Worm (Caenorhabditis elegans) whole organism, young adult: Measurements from ENCODE around the gene igcm-4.

Source experiments
- B0035.1 ChIP-seq: sonication (generic microtip); optimal IDR thresholded peaks from 2 replicates; lab custom pipeline; 2016; ENCODE audit warnings: missing genetic modification characterization, mild to moderate bottlenecking, missing compliant biosample characterization, missing genotype, missing genetic modification reagents
- F10E7.11 ChIP-seq: sonication (generic microtip); optimal IDR thresholded peaks from 2 replicates; lab custom pipeline; 2017; ENCODE audit warnings: mild to moderate bottlenecking, missing genetic modification characterization, moderate library complexity, missing compliant biosample characterization
- F57C9.4 ChIP-seq: sonication (generic microtip); optimal IDR thresholded peaks from 2 replicates; lab custom pipeline; 2017; ENCODE audit warnings: mild to moderate bottlenecking, missing genetic modification characterization, missing compliant biosample characterization
- K12H6.12 ChIP-seq: fragments of 200-800 bp; sonication (Bioruptor generic); optimal IDR thresholded peaks from 2 replicates; lab custom pipeline; 2018; ENCODE audit warnings: mild to moderate bottlenecking, missing genetic modification characterization, missing compliant biosample characterization
- Y53G8AR.9 ChIP-seq: fragments of 200-800 bp; sonication (Bioruptor generic); conservative IDR thresholded peaks from 2 replicates; pipeline ENCODE4 v1.3.6; 2022; ENCODE audit warnings: missing genetic modification reagents, missing genetic modification characterization, missing compliant biosample characterization
- Y67H2A.10 ChIP-seq: fragments of 200-800 bp; sonication (Bioruptor generic); conservative IDR thresholded peaks from 2 replicates; pipeline ENCODE4 v1.3.6; 2022; ENCODE audit warnings: missing genetic modification reagents, missing genetic modification characterization, missing compliant biosample characterization
- akir-1 ChIP-seq: fragments of 200-800 bp; sonication (Bioruptor generic); optimal IDR thresholded peaks from 2 replicates; lab custom pipeline; 2018; ENCODE audit warnings: mild to moderate bottlenecking, missing genetic modification characterization, moderate library complexity, missing compliant biosample characterization
- ama-1 ChIP-seq, 3 experiments: fragments of 150-350 bp in 1 of 3; sonication (generic microtip) in 2 of 3; optimal IDR thresholded peaks; 2 replicates each; lab custom pipeline; 2014 to 2018; ENCODE audit warnings: missing biosample characterization in 2 of 3, missing genetic modification characterization in 2 of 3, missing genetic modification reagents in 2 of 3
- aptf-2 ChIP-seq: fragments of 200-800 bp; sonication (Bioruptor generic); conservative IDR thresholded peaks from 2 replicates; pipeline ENCODE4 v1.3.6; 2022; ENCODE audit warnings: missing genetic modification reagents, missing genetic modification characterization, missing compliant biosample characterization
- athp-1 ChIP-seq: sonication (generic microtip); optimal IDR thresholded peaks from 2 replicates; lab custom pipeline; 2017; ENCODE audit warnings: mild to moderate bottlenecking, missing genetic modification characterization, missing compliant biosample characterization
- attf-6 ChIP-seq: fragments of 200-800 bp; sonication (Bioruptor generic); IDR thresholded peaks from 2 replicates; pipeline ENCODE4 v1.3.6; 2022; ENCODE audit warnings: missing genetic modification reagents, missing genetic modification characterization, missing compliant biosample characterization
- bed-1 ChIP-seq: fragments of 200-800 bp; sonication (Bioruptor generic); IDR thresholded peaks from 2 replicates; pipeline ENCODE4 v1.3.6; 2022; ENCODE audit warnings: missing genetic modification reagents, missing genetic modification characterization, missing compliant biosample characterization
- cebp-1 ChIP-seq, 2 experiments: fragments of 200-800 bp in 1 of 2; sonication (Bioruptor generic) in 1 of 2; sonication (generic microtip) in 1 of 2; IDR thresholded peaks in 1 of 2; optimal IDR thresholded peaks in 1 of 2; 2 replicates each; pipeline versions ENCODE4 v1.3.6 to Lab custom; 2017 to 2022; ENCODE audit warnings: missing compliant biosample characterization in 2 of 2, missing genetic modification characterization in 2 of 2, mild to moderate bottlenecking in 1 of 2, missing genetic modification reagents in 1 of 2, moderate library complexity in 1 of 2
- cebp-2 ChIP-seq: fragments of 200-800 bp; sonication (Bioruptor generic); IDR thresholded peaks from 2 replicates; pipeline ENCODE4 v1.3.6; 2022; ENCODE audit warnings: missing genetic modification characterization, missing compliant biosample characterization
- ceh-27 ChIP-seq: fragments of 200-800 bp; sonication (Bioruptor generic); optimal IDR thresholded peaks from 2 replicates; lab custom pipeline; 2018; ENCODE audit warnings: mild to moderate bottlenecking, missing genetic modification characterization, moderate library complexity, missing compliant biosample characterization
- ceh-91 ChIP-seq: fragments of 200-800 bp; sonication (Bioruptor generic); IDR thresholded peaks from 2 replicates; pipeline ENCODE4 v1.3.6; 2022; ENCODE audit warnings: missing genetic modification reagents, missing genetic modification characterization, missing compliant biosample characterization
- dox-1 ChIP-seq: fragments of 200-800 bp; sonication (Bioruptor generic); IDR thresholded peaks from 2 replicates; pipeline ENCODE4 v1.3.6; 2022; ENCODE audit warnings: missing genetic modification reagents, missing genetic modification characterization, missing compliant biosample characterization
- egrh-3 ChIP-seq: fragments of 200-800 bp; sonication (Bioruptor generic); IDR thresholded peaks from 2 replicates; pipeline ENCODE4 v1.3.6; 2022; ENCODE audit warnings: missing genetic modification reagents, missing genetic modification characterization, missing compliant biosample characterization
- hlh-12 ChIP-seq: sonication (generic microtip); optimal IDR thresholded peaks from 2 replicates; lab custom pipeline; 2016; ENCODE audit warnings: missing genetic modification characterization, missing compliant biosample characterization
- hlh-26 ChIP-seq: fragments of 200-800 bp; sonication (Bioruptor generic); conservative IDR thresholded peaks from 2 replicates; pipeline ENCODE4 v1.3.6; 2022; ENCODE audit warnings: missing genetic modification reagents, missing genetic modification characterization, missing compliant biosample characterization
- hsf-1 ChIP-seq: fragments of 200-800 bp; sonication (Bioruptor generic); IDR thresholded peaks from 2 replicates; pipeline ENCODE4 v1.3.6; 2022; ENCODE audit warnings: missing genetic modification reagents, missing genetic modification characterization, missing compliant biosample characterization
- lin-35 ChIP-seq, 3 experiments: fragments of 150-350 bp in 2 of 3; sonication (generic microtip) in 1 of 3; optimal IDR thresholded peaks; 2 replicates each; lab custom pipeline; 2014 to 2018; ENCODE audit warnings: missing biosample characterization in 3 of 3, missing genetic modification characterization in 3 of 3, missing genetic modification reagents in 3 of 3
- lin-40 ChIP-seq: sonication (generic microtip); optimal IDR thresholded peaks from 2 replicates; lab custom pipeline; 2016; ENCODE audit warnings: missing genetic modification characterization, mild to moderate bottlenecking, missing compliant biosample characterization, missing genotype, missing genetic modification reagents
- madf-3 ChIP-seq: fragments of 200-800 bp; sonication (Bioruptor generic); IDR thresholded peaks from 2 replicates; pipeline ENCODE4 v1.3.6; 2022; ENCODE audit warnings: missing genetic modification reagents, missing genetic modification characterization, missing compliant biosample characterization
- madf-6 ChIP-seq: fragments of 200-800 bp; sonication (Bioruptor generic); IDR thresholded peaks from 2 replicates; pipeline ENCODE4 v1.3.6; 2022; ENCODE audit warnings: missing genetic modification reagents, missing genetic modification characterization, missing compliant biosample characterization
- mxl-1 ChIP-seq: sonication (generic microtip); optimal IDR thresholded peaks from 2 replicates; lab custom pipeline; 2016; ENCODE audit warnings: missing genetic modification characterization, missing compliant biosample characterization
- nfyb-1 ChIP-seq: fragments of 200-800 bp; sonication (Bioruptor generic); IDR thresholded peaks from 2 replicates; pipeline ENCODE4 v1.3.6; 2022; ENCODE audit warnings: missing genetic modification reagents, missing genetic modification characterization, missing compliant biosample characterization
- nhr-120 ChIP-seq: fragments of 200-800 bp; sonication (Bioruptor generic); IDR thresholded peaks from 2 replicates; pipeline ENCODE4 v1.3.6; 2022; ENCODE audit warnings: missing genetic modification characterization, missing compliant biosample characterization
- pha-4 ChIP-seq: fragments of 150-350 bp; sonication (generic microtip); optimal IDR thresholded peaks from 2 replicates; lab custom pipeline; 2014; ENCODE audit warnings: missing biosample characterization, missing genetic modification reagents, missing genetic modification characterization
- sea-2 ChIP-seq: fragments of 200-800 bp; sonication (Bioruptor generic); IDR thresholded peaks from 2 replicates; pipeline ENCODE4 v1.3.6; 2022; ENCODE audit warnings: missing genetic modification characterization, missing compliant biosample characterization
- snpc-1.3 ChIP-seq: sonication (generic microtip); optimal IDR thresholded peaks from 2 replicates; lab custom pipeline; 2017; ENCODE audit warnings: missing genetic modification characterization, mild to moderate bottlenecking, missing compliant biosample characterization, antibody characterized with exemption, moderate library complexity, missing genotype, missing genetic modification reagents; ENCODE audit not compliant: insufficient read depth
- snpc-4 ChIP-seq, 5 experiments: fragments of 150-350 bp in 1 of 5; sonication (generic microtip) in 4 of 5; optimal IDR thresholded peaks; 2 replicates each; lab custom pipeline; 2014 to 2018; ENCODE audit warnings: missing genetic modification characterization in 5 of 5, missing biosample characterization in 3 of 5, antibody characterized with exemption in 2 of 5, mild to moderate bottlenecking in 2 of 5, missing compliant biosample characterization in 2 of 5, missing genotype in 2 of 5, moderate library complexity in 2 of 5, missing genetic modification reagents in 1 of 5
- xnd-1 ChIP-seq: sonication (generic microtip); optimal IDR thresholded peaks from 2 replicates; lab custom pipeline; 2016; ENCODE audit warnings: missing genotype, missing genetic modification reagents, missing genetic modification characterization, missing compliant biosample characterization
- zim-3 ChIP-seq: sonication (generic microtip); optimal IDR thresholded peaks from 2 replicates; lab custom pipeline; 2017; ENCODE audit warnings: mild to moderate bottlenecking, missing genetic modification characterization, moderate library complexity, missing compliant biosample characterization
- ztf-25 ChIP-seq: fragments of 200-800 bp; sonication (Bioruptor generic); IDR thresholded peaks from 2 replicates; pipeline ENCODE4 v1.3.6; 2022; ENCODE audit warnings: missing genetic modification reagents, missing genetic modification characterization, missing compliant biosample characterization
- ztf-3 ChIP-seq: fragments of 200-800 bp; sonication (Bioruptor generic); optimal IDR thresholded peaks from 2 replicates; lab custom pipeline; 2018; ENCODE audit warnings: mild to moderate bottlenecking, missing genetic modification characterization, missing compliant biosample characterization

igcm-4 gene

DNA sequence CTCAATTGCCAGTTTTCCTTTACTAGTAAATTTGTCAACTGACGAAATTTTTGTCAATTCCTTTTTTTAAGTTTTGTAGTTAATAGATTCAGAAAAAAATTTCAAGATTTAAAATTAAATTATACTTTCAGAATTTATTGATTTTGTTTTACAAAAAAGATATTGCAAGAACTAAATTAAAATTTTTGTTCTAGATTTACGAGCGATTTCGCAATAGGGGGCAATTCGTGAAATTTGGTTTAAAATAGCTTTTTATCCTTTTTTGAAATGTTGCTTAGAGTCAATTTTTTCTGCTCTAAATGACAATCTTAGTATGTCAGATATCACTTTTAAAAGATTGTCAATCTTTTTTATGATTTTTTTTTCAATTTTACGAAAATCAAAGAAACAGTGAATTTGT is 39.3 kb upstream of the igcm-4 start:
- TF ChIP-seq nhr-120 (GFP tag; lab: Robert Waterston, UW) (no peak), cebp-1 (GFP tag; IDR thresholded peaks at IDR 0.05; lab: Robert Waterston, UW) (peak; percentile 63; the same call in 1 of the 2 replicates), cebp-1 (tag; optimal IDR thresholded peaks at IDR 0.05; lab: Kevin White, UChicago) (peak; percentile 95)

- TF ChIP-seq ztf-25 (GFP tag; lab: Robert Waterston, UW) (no peak), xnd-1 (no peak), pha-4 (no peak), F10E7.11 (tag; lab: Kevin White, UChicago) (no peak), sea-2 (GFP tag; lab: Robert Waterston, UW) (no peak), ceh-27 (GFP tag; lab: Kevin White, UChicago) (no peak), F57C9.4 (no peak), hsf-1 (GFP tag; lab: Robert Waterston, UW) (no peak), aptf-2 (GFP tag; lab: Robert Waterston, UW) (no peak), madf-6 (GFP tag; lab: Robert Waterston, UW) (no peak), hlh-26 (GFP tag; lab: Robert Waterston, UW) (no peak), akir-1 (GFP tag; lab: Kevin White, UChicago) (no peak), dox-1 (GFP tag; lab: Robert Waterston, UW) (no peak), nfyb-1 (GFP tag; lab: Robert Waterston, UW) (no peak), hlh-12 (no peak), egrh-3 (no peak), snpc-4 (GFP tag; optimal IDR thresholded peaks at IDR 0.05; lab: Kevin White, UChicago) (no peak), snpc-4 (tag; optimal IDR thresholded peaks at IDR 0.05; lab: Kevin White, UChicago) (no peak), ceh-91 (GFP tag; lab: Robert Waterston, UW) (no peak), athp-1 (tag; lab: Kevin White, UChicago) (no peak), K12H6.12 (no peak)
- TF ChIP-seq, all 124 proteins: peak for 0
These were observed 38.8 kb upstream of the igcm-4 start, which contains the start of gene F49H12.2 for ce11 chrX:2084988-2085387. TSS of gene F49H12.2 (plus strand) at chrX:2085288.

ce11 chrX:2084019-2084418 is 37.9 kb upstream of the igcm-4 start, which contains the start of gene F49H12.3:
TSS of gene F49H12.3 (plus strand) at chrX:2084375.
- TF ChIP-seq ztf-3 (GFP tag; lab: Kevin White, UChicago) (no peak), attf-6 (GFP tag; lab: Robert Waterston, UW) (no peak), F57C9.4 (no peak), snpc-1.3 (tag; lab: Kevin White, UChicago) (no peak), mxl-1 (tag; lab: Kevin White, UChicago) (no peak), B0035.1 (tag; lab: Kevin White, UChicago) (no peak), bed-1 (no peak), lin-40 (no peak), zim-3 (tag; lab: Kevin White, UChicago) (no peak), nhr-120 (GFP tag; lab: Robert Waterston, UW) (no peak), lin-35 (GFP tag; optimal IDR thresholded peaks at IDR 0.05; lab: Kevin White, UChicago) (no peak), cebp-2 (no peak), Y67H2A.10 (GFP tag; lab: Robert Waterston, UW) (no peak), madf-3 (GFP tag; lab: Robert Waterston, UW) (no peak), ama-1 (optimal IDR thresholded peaks at IDR 0.05; lab: Kevin White, UChicago) (no peak), ama-1 (GFP tag; optimal IDR thresholded peaks at IDR 0.05; lab: Kevin White, UChicago) (no peak), Y53G8AR.9 (GFP tag; lab: Robert Waterston, UW) (no peak)
